Worm (Caenorhabditis elegans) whole organism, mixed stage, embryonic: ENCODE data around the gene Y46E12A.2.

Experiments
- M03D4.4 ChIP-seq: sonication (generic microtip); optimal IDR thresholded peaks from 2 replicates; lab custom pipeline; 2017; ENCODE audit warnings: mild to moderate bottlenecking, missing genetic modification characterization, missing compliant biosample characterization
- bed-3 ChIP-seq: fragments of 200-800 bp; sonication (Bioruptor generic); optimal IDR thresholded peaks from 3 replicates; lab custom pipeline; 2018; ENCODE audit warnings: mild to moderate bottlenecking, missing genetic modification characterization, moderate library complexity, missing compliant biosample characterization
- blmp-1 ChIP-seq: fragments of 150-350 bp; optimal IDR thresholded peaks from 2 replicates; lab custom pipeline; 2014; ENCODE audit warnings: missing biosample characterization, missing genetic modification characterization
- ceh-39 ChIP-seq: fragments of 150-350 bp; optimal IDR thresholded peaks from 2 replicates; lab custom pipeline; 2014; ENCODE audit warnings: missing biosample characterization, missing genetic modification characterization
- ceh-43 ChIP-seq: fragments of 200-800 bp; sonication (Bioruptor generic); optimal IDR thresholded peaks from 2 replicates; lab custom pipeline; 2018; ENCODE audit warnings: mild to moderate bottlenecking, missing genetic modification characterization, moderate library complexity, missing compliant biosample characterization
- ceh-83 ChIP-seq: fragments of 200-800 bp; sonication (Bioruptor generic); optimal IDR thresholded peaks from 2 replicates; lab custom pipeline; 2018; ENCODE audit warnings: mild to moderate bottlenecking, missing genetic modification characterization, missing compliant biosample characterization
- ces-1 ChIP-seq: fragments of 150-350 bp; optimal IDR thresholded peaks from 2 replicates; lab custom pipeline; 2014; ENCODE audit warnings: missing biosample characterization, missing genetic modification reagents, missing genetic modification characterization
- cnd-1 ChIP-seq: fragments of 200-800 bp; sonication (Bioruptor generic); optimal IDR thresholded peaks from 2 replicates; lab custom pipeline; 2018; ENCODE audit warnings: mild to moderate bottlenecking, missing genetic modification characterization, missing compliant biosample characterization
- drap-1 ChIP-seq: fragments of 200-800 bp; sonication (Bioruptor generic); optimal IDR thresholded peaks from 3 replicates; lab custom pipeline; 2018; ENCODE audit warnings: mild to moderate bottlenecking, missing genetic modification characterization, missing compliant biosample characterization
- elt-1 ChIP-seq: sonication (generic microtip); optimal IDR thresholded peaks from 2 replicates; lab custom pipeline; 2017; ENCODE audit warnings: missing genetic modification characterization, mild to moderate bottlenecking, missing compliant biosample characterization, antibody characterized with exemption, moderate library complexity, borderline replicate concordance; ENCODE audit not compliant: insufficient read depth
- flh-1 ChIP-seq: fragments of 200-800 bp; sonication (Bioruptor generic); optimal IDR thresholded peaks from 2 replicates; lab custom pipeline; 2018; ENCODE audit warnings: mild to moderate bottlenecking, missing genetic modification characterization, moderate library complexity, missing compliant biosample characterization
- hlh-1 ChIP-seq: fragments of 150-350 bp; optimal IDR thresholded peaks from 2 replicates; lab custom pipeline; 2014; ENCODE audit warnings: missing biosample characterization, missing genetic modification reagents, missing genetic modification characterization
- lin-13 ChIP-seq: fragments of 150-350 bp; optimal IDR thresholded peaks from 2 replicates; lab custom pipeline; 2014; ENCODE audit warnings: missing biosample characterization, missing genetic modification characterization
- lsy-2 ChIP-seq: fragments of 150-350 bp; optimal IDR thresholded peaks from 2 replicates; lab custom pipeline; 2014; ENCODE audit warnings: missing biosample characterization, missing genetic modification characterization
- mab-5 ChIP-seq: fragments of 150-350 bp; optimal IDR thresholded peaks from 2 replicates; lab custom pipeline; 2014; ENCODE audit warnings: missing biosample characterization, missing genetic modification characterization
- mep-1 ChIP-seq: fragments of 150-350 bp; optimal IDR thresholded peaks from 2 replicates; lab custom pipeline; 2017; ENCODE audit warnings: missing biosample characterization, missing genetic modification reagents, missing genetic modification characterization, inconsistent platforms
- mls-2 ChIP-seq: sonication (generic microtip); optimal IDR thresholded peaks from 2 replicates; lab custom pipeline; 2016; ENCODE audit warnings: mild to moderate bottlenecking, missing genetic modification characterization, moderate library complexity, missing compliant biosample characterization
- nhr-12 ChIP-seq: fragments of 150-350 bp; optimal IDR thresholded peaks from 2 replicates; lab custom pipeline; 2014; ENCODE audit warnings: missing biosample characterization, missing genetic modification characterization
- nhr-2 ChIP-seq: fragments of 150-350 bp; optimal IDR thresholded peaks from 2 replicates; lab custom pipeline; 2014; ENCODE audit warnings: missing biosample characterization, missing genetic modification characterization
- nhr-28 ChIP-seq: fragments of 150-350 bp; optimal IDR thresholded peaks from 2 replicates; lab custom pipeline; 2014; ENCODE audit warnings: missing biosample characterization, missing genetic modification characterization
- nhr-76 ChIP-seq: sonication (generic microtip); optimal IDR thresholded peaks from 2 replicates; lab custom pipeline; 2017; ENCODE audit warnings: missing biosample characterization, missing genetic modification characterization
- pha-4 ChIP-seq: fragments of 150-350 bp; optimal IDR thresholded peaks from 2 replicates; lab custom pipeline; 2018; ENCODE audit warnings: missing biosample characterization, missing genetic modification reagents, missing genetic modification characterization
- sem-2 ChIP-seq: fragments of 200-800 bp; sonication (Bioruptor generic); optimal IDR thresholded peaks from 2 replicates; lab custom pipeline; 2018; ENCODE audit warnings: mild to moderate bottlenecking, missing genetic modification characterization, missing compliant biosample characterization
- snpc-4 ChIP-seq: fragments of 150-350 bp; optimal IDR thresholded peaks from 2 replicates; lab custom pipeline; 2014; ENCODE audit warnings: missing biosample characterization, missing genetic modification characterization
- sptf-1 ChIP-seq: sonication (generic microtip); optimal IDR thresholded peaks from 2 replicates; lab custom pipeline; 2017; ENCODE audit warnings: mild to moderate bottlenecking, missing genetic modification characterization, moderate library complexity, missing compliant biosample characterization
- tbx-8 ChIP-seq: fragments of 200-800 bp; sonication (Bioruptor generic); optimal IDR thresholded peaks from 2 replicates; lab custom pipeline; 2018; ENCODE audit warnings: mild to moderate bottlenecking, missing genetic modification characterization, moderate library complexity, missing compliant biosample characterization
- unc-120 ChIP-seq: sonication (generic microtip); optimal IDR thresholded peaks from 2 replicates; lab custom pipeline; 2017; ENCODE audit warnings: missing genetic modification characterization, missing compliant biosample characterization; ENCODE audit not compliant: poor library complexity, severe bottlenecking
- unc-39 ChIP-seq: fragments of 150-350 bp; optimal IDR thresholded peaks from 2 replicates; lab custom pipeline; 2014; ENCODE audit warnings: missing biosample characterization, missing genetic modification characterization
- unc-62 ChIP-seq: fragments of 150-350 bp; optimal IDR thresholded peaks from 2 replicates; lab custom pipeline; 2014; ENCODE audit warnings: missing biosample characterization, missing genetic modification reagents, missing genetic modification characterization
- zip-8 ChIP-seq: fragments of 150-350 bp; optimal IDR thresholded peaks from 2 replicates; lab custom pipeline; 2014; ENCODE audit warnings: missing biosample characterization, missing genetic modification characterization

Gene Y46E12A.2

DNA sequence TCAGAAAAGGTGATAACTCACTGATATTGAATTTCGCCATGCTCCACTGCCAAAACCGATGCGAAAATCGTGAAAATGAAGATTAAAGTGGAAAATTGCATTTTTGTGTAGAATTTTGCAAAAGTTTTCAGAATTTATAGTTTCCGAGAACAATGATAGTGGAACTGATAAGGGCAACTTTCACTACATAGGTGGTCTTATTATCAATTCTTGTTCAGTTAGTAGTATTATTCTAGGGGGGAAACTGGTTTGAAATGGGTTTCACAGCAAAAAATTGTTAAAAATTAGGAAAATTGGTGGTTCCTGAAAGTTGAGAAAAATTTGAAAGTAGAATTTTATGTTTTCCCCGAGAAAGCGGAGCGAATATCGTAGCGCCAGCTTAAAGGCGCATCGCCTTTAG is 581 bp upstream of the Y46E12A.2 start, which contains the start of gene Y46E12A.5:
Gene Y46E12A.5 (minus strand): TSS at position 101 of the 400 bp plus-strand sequence.
- no peak for TF ChIP-seq blmp-1
- TF ChIP-seq nhr-76: no peak
- no peak for TF ChIP-seq hlh-1
- no peak for TF ChIP-seq ceh-39 (tag; lab: Kevin White, UChicago)
- TF ChIP-seq unc-39: no peak

ce11 chrIII:1763222-1763621 is 4.5 kb downstream of the Y46E12A.2 start, which contains the start of gene cnc-6:
Gene cnc-6, plus strand, starts transcription at chrIII:1763522.
- TF ChIP-seq nhr-28 (tag; lab: Kevin White, UChicago): no peak

DNA sequence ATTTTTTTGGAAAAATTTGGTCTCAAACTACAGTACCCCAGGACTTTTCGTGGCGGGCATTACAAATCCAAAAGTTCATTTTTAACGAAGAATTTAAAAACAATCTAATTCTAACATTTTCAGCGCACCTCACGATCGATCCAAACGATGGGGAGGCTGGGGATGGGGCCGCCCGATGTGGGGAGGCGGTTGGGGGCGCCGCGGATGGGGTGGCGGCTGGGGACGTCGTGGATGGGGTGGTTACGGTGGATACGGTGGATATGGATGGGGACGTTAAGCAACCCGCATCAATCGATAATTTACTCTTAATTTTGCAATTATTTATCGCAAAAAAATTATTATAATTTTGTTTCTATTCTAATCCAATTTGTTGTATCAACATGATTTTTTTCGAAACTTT is 5.7 kb downstream of the Y46E12A.2 start:
- TF ChIP-seq nhr-2 (tag; lab: Kevin White, UChicago) (no peak), nhr-12 (tag; lab: Kevin White, UChicago) (no peak), unc-62 (GFP tag; lab: Kevin White, UChicago) (no peak), drap-1 (GFP tag; lab: Kevin White, UChicago) (no peak), tbx-8 (GFP tag; lab: Kevin White, UChicago) (no peak), zip-8 (tag; lab: Kevin White, UChicago) (no peak), elt-1 (no peak), ceh-83 (GFP tag; lab: Kevin White, UChicago) (no peak), hlh-1 (no peak), unc-39 (no peak), mls-2 (tag; lab: Kevin White, UChicago) (no peak), mab-5 (tag; lab: Kevin White, UChicago) (no peak), sem-2 (GFP tag; lab: Kevin White, UChicago) (no peak), unc-120 (tag; lab: Kevin White, UChicago) (no peak), cnd-1 (no peak), ceh-39 (tag; lab: Kevin White, UChicago) (no peak), ceh-43 (GFP tag; lab: Kevin White, UChicago) (no peak), bed-3 (GFP tag; lab: Kevin White, UChicago) (no peak), M03D4.4 (tag; lab: Kevin White, UChicago) (no peak), nhr-76 (no peak)

DNA sequence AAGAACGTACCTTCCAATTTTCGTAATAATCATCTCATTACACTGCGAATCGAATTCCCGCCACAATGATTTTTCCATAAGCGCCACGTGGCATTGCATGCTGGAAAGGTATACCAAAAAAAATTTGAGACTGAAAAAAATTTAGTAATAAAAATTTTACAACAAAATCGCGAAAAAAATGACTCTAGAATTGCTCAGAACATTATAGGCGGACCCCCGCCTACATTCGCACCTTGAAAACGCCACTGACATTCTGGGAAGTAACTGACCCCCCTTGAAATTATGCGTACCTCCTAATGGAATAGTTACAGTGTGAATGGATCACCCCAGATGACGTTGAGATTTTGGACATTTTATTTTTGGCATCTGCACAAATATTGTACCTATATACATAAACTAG is 11.3 kb downstream of the Y46E12A.2 start, which contains the start of gene tbx-43:
Gene tbx-43 (minus strand): TSS at position 101 of the 400 bp plus-strand sequence.
- TF ChIP-seq lin-13 (tag; lab: Kevin White, UChicago) (no peak), pha-4 (tag; lab: Kevin White, UChicago) (no peak), ceh-39 (tag; lab: Kevin White, UChicago) (no peak), flh-1 (no peak), mep-1 (tag; lab: Kevin White, UChicago) (no peak), ceh-43 (GFP tag; lab: Kevin White, UChicago) (no peak), unc-39 (no peak), sptf-1 (tag; lab: Kevin White, UChicago) (no peak)

ce11 chrIII:1777468-1777867 is 18.7 kb downstream of the Y46E12A.2 start, which contains the start of gene Y39A3CL.3:
Gene Y39A3CL.3, plus strand, starts transcription at chrIII:1777802.
- TF ChIP-seq hlh-1 (no peak), unc-120 (tag; lab: Kevin White, UChicago) (no peak), lsy-2 (tag; lab: Kevin White, UChicago) (peak; percentile 94), ces-1 (GFP tag; lab: Kevin White, UChicago) (peak; percentile 25)

ce11 chrIII:1777969-1778368 is 19.2 kb downstream of the Y46E12A.2 start, which contains the start of gene Y39A3CL.4:
Gene Y39A3CL.4, minus strand, starts transcription at chrIII:1778069.
- TF ChIP-seq flh-1: no peak
- TF ChIP-seq mab-5 (tag; lab: Kevin White, UChicago): no peak

- no peak for TF ChIP-seq sem-2 (GFP tag; lab: Kevin White, UChicago)
- peak; percentile 57 for TF ChIP-seq ces-1 (GFP tag; lab: Kevin White, UChicago)
- no peak for TF ChIP-seq cnd-1
- TF ChIP-seq snpc-4 (tag; lab: Kevin White, UChicago): no peak
Observed at ce11 chrIII:1785776-1786175, 27.0 kb downstream of the Y46E12A.2 start.
